Worm (Caenorhabditis elegans) whole organism, young adult: Measurements from ENCODE around the gene F09G2.8.
A peak's percentile ranks its signal among the peaks of the same experiment; 100 is the strongest.

Experiments used
- F37B4.10 ChIP-seq: fragments of 200-800 bp; sonication (Bioruptor generic); IDR thresholded peaks from 2 replicates; pipeline ENCODE4 v1.3.6; 2022; ENCODE audit warnings: missing genetic modification characterization, missing compliant biosample characterization
- ceh-27 ChIP-seq: fragments of 200-800 bp; sonication (Bioruptor generic); optimal IDR thresholded peaks from 2 replicates; lab custom pipeline; 2018; ENCODE audit warnings: mild to moderate bottlenecking, missing genetic modification characterization, moderate library complexity, missing compliant biosample characterization
- ceh-58 ChIP-seq: fragments of 200-800 bp; sonication (Bioruptor generic); IDR thresholded peaks from 2 replicates; pipeline ENCODE4 v1.3.6; 2022; ENCODE audit warnings: missing genetic modification characterization, missing compliant biosample characterization
- egrh-3 ChIP-seq: fragments of 200-800 bp; sonication (Bioruptor generic); IDR thresholded peaks from 2 replicates; pipeline ENCODE4 v1.3.6; 2022; ENCODE audit warnings: missing genetic modification reagents, missing genetic modification characterization, missing compliant biosample characterization
- let-526 ChIP-seq: fragments of 200-800 bp; sonication (Bioruptor generic); IDR thresholded peaks from 2 replicates; pipeline ENCODE4 v1.3.6; 2022; ENCODE audit warnings: missing genetic modification reagents, missing genetic modification characterization, missing compliant biosample characterization
- lir-1 ChIP-seq: fragments of 200-800 bp; sonication (Bioruptor generic); conservative IDR thresholded peaks from 2 replicates; pipeline ENCODE4 v1.3.6; 2022; ENCODE audit warnings: missing genetic modification reagents, missing genetic modification characterization, missing compliant biosample characterization
- mxl-1 ChIP-seq: sonication (generic microtip); optimal IDR thresholded peaks from 2 replicates; lab custom pipeline; 2016; ENCODE audit warnings: missing genetic modification characterization, missing compliant biosample characterization
- nfya-1 ChIP-seq: sonication (generic microtip); optimal IDR thresholded peaks from 2 replicates; lab custom pipeline; 2017; ENCODE audit warnings: antibody characterized with exemption, missing compliant biosample characterization, missing genetic modification characterization, borderline replicate concordance; ENCODE audit not compliant: insufficient read depth
- pha-4 ChIP-seq: fragments of 150-350 bp; sonication (generic microtip); optimal IDR thresholded peaks from 2 replicates; lab custom pipeline; 2014; ENCODE audit warnings: missing biosample characterization, missing genetic modification reagents, missing genetic modification characterization
- snpc-1.1 ChIP-seq: sonication (generic microtip); optimal IDR thresholded peaks from 2 replicates; lab custom pipeline; 2017; ENCODE audit warnings: missing genetic modification characterization, mild to moderate bottlenecking, missing compliant biosample characterization, antibody characterized with exemption, moderate library complexity, missing genotype, missing genetic modification reagents; ENCODE audit not compliant: insufficient read depth
- unc-62 ChIP-seq: fragments of 150-350 bp; optimal IDR thresholded peaks from 2 replicates; lab custom pipeline; 2014; ENCODE audit warnings: missing biosample characterization, missing genetic modification reagents, missing genetic modification characterization

- no peak for TF ChIP-seq mxl-1 (tag; lab: Kevin White, UChicago)
- no peak for TF ChIP-seq F37B4.10 (GFP tag; lab: Robert Waterston, UW)
- TF ChIP-seq ceh-27 (GFP tag; lab: Kevin White, UChicago), result no peak
- TF ChIP-seq egrh-3 (GFP tag; lab: Robert Waterston, UW), result no peak
- no peak for TF ChIP-seq let-526 (GFP tag; lab: Robert Waterston, UW)
- peak; percentile 95 for TF ChIP-seq snpc-1.1 (tag; lab: Kevin White, UChicago)
- TF ChIP-seq ceh-58 (GFP tag; lab: Robert Waterston, UW), result no peak
- no peak for TF ChIP-seq unc-62 (GFP tag; lab: Kevin White, UChicago)
- no peak for TF ChIP-seq nfya-1 (tag; lab: Kevin White, UChicago)
- TF ChIP-seq pha-4, result no peak
- no peak; the same call in 1 of the 2 replicates for TF ChIP-seq lir-1 (GFP tag; lab: Robert Waterston, UW)
These were observed 50.8 kb downstream of the F09G2.8 start for ce11 chrV:7142661-7143060.
